Fruit fly (Drosophila melanogaster) whole organism, embryonic: ENCODE measurements around the gene CG42465.

ENCODE experiments used
- ATbp ChIP-seq: fragments of 200-800 bp; sonication (Bioruptor generic); optimal IDR thresholded peaks from 2 replicates; lab custom pipeline; 2017; ENCODE audit warnings: missing biosample characterization, mild to moderate bottlenecking, missing genetic modification characterization, missing genetic modification reagents
- B-H1 ChIP-seq: fragments of 200-800 bp; sonication (Bioruptor generic); IDR thresholded peaks from 3 replicates; pipeline ENCODE4 v1.3.6; 2022; ENCODE audit warnings: missing biosample characterization, missing genetic modification characterization
- BtbVII ChIP-seq: fragments of 200-800 bp; sonication (Bioruptor generic); optimal IDR thresholded peaks from 3 replicates; lab custom pipeline; 2017; ENCODE audit warnings: missing biosample characterization, mild to moderate bottlenecking, missing genetic modification characterization
- CG1024 ChIP-seq: fragments of 200-800 bp; sonication (Bioruptor generic); IDR thresholded peaks from 2 replicates; pipeline ENCODE4 v1.3.6; 2022; ENCODE audit warnings: missing biosample characterization, missing genetic modification characterization
- CG10274 ChIP-seq: fragments of 200-800 bp; sonication (Bioruptor generic); optimal IDR thresholded peaks from 3 replicates; lab custom pipeline; 2017; ENCODE audit warnings: missing biosample characterization, mild to moderate bottlenecking, missing genetic modification characterization
- CG10543 ChIP-seq: fragments of 200-800 bp; sonication (Bioruptor generic); optimal IDR thresholded peaks from 3 replicates; lab custom pipeline; 2017; ENCODE audit warnings: missing biosample characterization, mild to moderate bottlenecking, missing genetic modification characterization, moderate library complexity
- CG11093 ChIP-seq: fragments of 200-800 bp; sonication (Bioruptor generic); IDR thresholded peaks from 3 replicates; pipeline ENCODE4 v1.3.6; 2022; ENCODE audit warnings: missing biosample characterization, missing genetic modification characterization
- CG11723 ChIP-seq: fragments of 200-800 bp; sonication (Bioruptor generic); optimal IDR thresholded peaks from 2 replicates; lab custom pipeline; 2017; ENCODE audit warnings: missing biosample characterization, mild to moderate bottlenecking, missing genetic modification characterization
- CG12659 ChIP-seq: fragments of 200-800 bp; sonication (Bioruptor generic); optimal IDR thresholded peaks from 3 replicates; lab custom pipeline; 2017; ENCODE audit warnings: mild to moderate bottlenecking, missing biosample characterization, missing genetic modification reagents, missing genetic modification characterization
- CG13296 ChIP-seq: fragments of 200-800 bp; sonication (Bioruptor generic); optimal IDR thresholded peaks from 3 replicates; lab custom pipeline; 2018; ENCODE audit warnings: missing biosample characterization, mild to moderate bottlenecking, missing genetic modification characterization
- CG17359 ChIP-seq: fragments of 200-800 bp; sonication (Bioruptor generic); optimal IDR thresholded peaks from 3 replicates; lab custom pipeline; 2018; ENCODE audit warnings: missing biosample characterization, mild to moderate bottlenecking, missing genetic modification characterization, moderate library complexity
- CG17385 ChIP-seq: fragments of 200-800 bp; sonication (Bioruptor generic); optimal IDR thresholded peaks from 3 replicates; lab custom pipeline; 2018; ENCODE audit warnings: missing biosample characterization, mild to moderate bottlenecking, missing genetic modification characterization
- CG17802 ChIP-seq: fragments of 200-800 bp; sonication (Bioruptor generic); optimal IDR thresholded peaks from 2 replicates; lab custom pipeline; 2018; ENCODE audit warnings: missing biosample characterization, mild to moderate bottlenecking, missing genetic modification characterization, moderate library complexity
- CG1792 ChIP-seq: fragments of 200-800 bp; sonication (Bioruptor generic); optimal IDR thresholded peaks from 2 replicates; lab custom pipeline; 2016; ENCODE audit warnings: missing biosample characterization, missing genetic modification characterization
- CG32772 ChIP-seq: fragments of 200-800 bp; sonication (Bioruptor generic); IDR thresholded peaks from 2 replicates; pipeline ENCODE4 v1.3.6; 2022; ENCODE audit warnings: missing biosample characterization, missing genetic modification characterization
- CG5953 ChIP-seq: fragments of 200-800 bp; sonication (Bioruptor generic); IDR thresholded peaks from 2 replicates; pipeline ENCODE4 v1.3.6; 2022; ENCODE audit warnings: missing biosample characterization, missing genetic modification characterization
- CG6254 ChIP-seq: fragments of 200-800 bp; sonication (Bioruptor generic); optimal IDR thresholded peaks from 3 replicates; lab custom pipeline; 2017; ENCODE audit warnings: mild to moderate bottlenecking, missing biosample characterization, missing genetic modification reagents, missing genetic modification characterization
- CG6689 ChIP-seq: fragments of 200-800 bp; sonication (Bioruptor generic); IDR thresholded peaks from 2 replicates; pipeline ENCODE4 v1.3.6; 2022; ENCODE audit warnings: missing biosample characterization, missing genetic modification characterization
- CG7357 ChIP-seq: fragments of 200-800 bp; sonication (Bioruptor generic); IDR thresholded peaks from 3 replicates; pipeline ENCODE4 v1.3.6; 2022; ENCODE audit warnings: missing biosample characterization, missing genetic modification characterization
- CG9727 ChIP-seq: fragments of 200-800 bp; sonication (Bioruptor generic); optimal IDR thresholded peaks from 3 replicates; lab custom pipeline; 2017; ENCODE audit warnings: missing biosample characterization, mild to moderate bottlenecking, missing genetic modification characterization
- CG9932 ChIP-seq: fragments of 200-800 bp; sonication (Bioruptor generic); IDR thresholded peaks from 2 replicates; pipeline ENCODE4 v1.3.6; 2022; ENCODE audit warnings: missing biosample characterization, missing genetic modification characterization
- D19A ChIP-seq: fragments of 200-800 bp; optimal IDR thresholded peaks from 3 replicates; lab custom pipeline; 2019; ENCODE audit warnings: missing biosample characterization, mild to moderate bottlenecking, missing genetic modification characterization, moderate library complexity
- Ets65A ChIP-seq: fragments of 200-800 bp; sonication (Bioruptor generic); peaks from one replicate; lab custom pipeline; 2016; ENCODE audit warnings: missing biosample characterization, missing genetic modification characterization
- Gug ChIP-seq: fragments of 200-800 bp; sonication (Bioruptor generic); IDR thresholded peaks from 4 replicates; pipeline ENCODE4 v1.3.6; 2022; ENCODE audit warnings: missing biosample characterization, missing genetic modification characterization
- HHEX ChIP-seq: fragments of 200-800 bp; sonication (Bioruptor generic); optimal IDR thresholded peaks from 3 replicates; lab custom pipeline; 2017; ENCODE audit warnings: missing biosample characterization, mild to moderate bottlenecking, missing genetic modification characterization, missing genetic modification reagents
- HLH3B ChIP-seq: fragments of 200-800 bp; sonication (Bioruptor generic); IDR thresholded peaks from 2 replicates; pipeline ENCODE4 v1.3.6; 2022; ENCODE audit warnings: missing biosample characterization, missing genetic modification characterization
- Hr51 ChIP-seq, 2 experiments: fragments of 200-800 bp; sonication (Bioruptor generic); optimal IDR thresholded peaks; 2 replicates in 1 of 2; 3 replicates in 1 of 2; lab custom pipeline; 2016 to 2018; ENCODE audit warnings: missing biosample characterization in 2 of 2, missing genetic modification characterization in 2 of 2, mild to moderate bottlenecking in 1 of 2, moderate library complexity in 1 of 2
- Kr ChIP-seq: fragments of 200-800 bp; sonication (Bioruptor generic); optimal IDR thresholded peaks from 2 replicates; lab custom pipeline; 2017; ENCODE audit warnings: missing biosample characterization, mild to moderate bottlenecking, missing genetic modification characterization
- Nf-YC ChIP-seq: fragments of 200-800 bp; optimal IDR thresholded peaks from 3 replicates; lab custom pipeline; 2019; ENCODE audit warnings: missing biosample characterization, mild to moderate bottlenecking, missing genetic modification characterization, moderate library complexity
- YL-1 ChIP-seq: fragments of 200-800 bp; sonication (Bioruptor generic); optimal IDR thresholded peaks from 3 replicates; lab custom pipeline; 2017; ENCODE audit warnings: missing biosample characterization, mild to moderate bottlenecking, missing genetic modification characterization
- ash1 ChIP-seq: fragments of 200-800 bp; sonication (Bioruptor generic); optimal IDR thresholded peaks from 2 replicates; lab custom pipeline; 2018; ENCODE audit warnings: missing biosample characterization, mild to moderate bottlenecking, missing genetic modification characterization
- az2 ChIP-seq: fragments of 200-800 bp; sonication (Bioruptor generic); optimal IDR thresholded peaks from 3 replicates; lab custom pipeline; 2016; ENCODE audit warnings: missing biosample characterization, missing genetic modification characterization
- br ChIP-seq: fragments of >200 bp; optimal IDR thresholded peaks from 2 replicates; lab custom pipeline; 2017
- chif ChIP-seq, 2 experiments: fragments of 200-800 bp; sonication (Bioruptor generic); optimal IDR thresholded peaks; 3 replicates each; lab custom pipeline; 2016; ENCODE audit warnings: missing biosample characterization in 2 of 2, missing genetic modification characterization in 2 of 2
- dmrt11E ChIP-seq: fragments of 200-800 bp; sonication (Bioruptor generic); optimal IDR thresholded peaks from 3 replicates; lab custom pipeline; 2018; ENCODE audit warnings: missing biosample characterization, mild to moderate bottlenecking, missing genetic modification characterization, moderate library complexity
- hth ChIP-seq: fragments of >200 bp; optimal IDR thresholded peaks from 2 replicates; lab custom pipeline; 2017; ENCODE audit warnings: inconsistent platforms
- jumu ChIP-seq: fragments of 200-800 bp; sonication (Bioruptor generic); optimal IDR thresholded peaks from 3 replicates; lab custom pipeline; 2016; ENCODE audit warnings: missing biosample characterization, missing genetic modification characterization
- nerfin-1 ChIP-seq: fragments of 200-800 bp; sonication (Bioruptor generic); optimal IDR thresholded peaks from 3 replicates; lab custom pipeline; 2019; ENCODE audit warnings: missing biosample characterization, mild to moderate bottlenecking, missing genetic modification characterization, moderate library complexity
- oc ChIP-seq: fragments of 200-800 bp; sonication (Bioruptor generic); optimal IDR thresholded peaks from 2 replicates; lab custom pipeline; 2018; ENCODE audit warnings: missing biosample characterization, mild to moderate bottlenecking, missing genetic modification characterization, moderate library complexity
- odd ChIP-seq: fragments of 200-800 bp; sonication (Bioruptor generic); optimal IDR thresholded peaks from 2 replicates; lab custom pipeline; 2017; ENCODE audit warnings: missing biosample characterization, mild to moderate bottlenecking, missing genetic modification characterization
- prd ChIP-seq, 3 experiments: fragments of >200 bp in 2 of 3; fragments of 200-800 bp in 1 of 3; sonication (Bioruptor generic) in 1 of 3; optimal IDR thresholded peaks in 2 of 3; IDR thresholded peaks in 1 of 3; 2 replicates in 2 of 3; 3 replicates in 1 of 3; pipeline versions ENCODE4 v1.3.6 to Lab custom; 2017 to 2022; ENCODE audit warnings: missing biosample characterization in 1 of 3, missing genetic modification characterization in 1 of 3
- pros ChIP-seq: fragments of 200-800 bp; sonication (Bioruptor generic); optimal IDR thresholded peaks from 3 replicates; lab custom pipeline; 2019; ENCODE audit warnings: missing biosample characterization, mild to moderate bottlenecking, missing genetic modification characterization, moderate library complexity
- rib ChIP-seq: fragments of 200-800 bp; sonication (Bioruptor generic); IDR thresholded peaks from 2 replicates; pipeline ENCODE4 v1.3.6; 2022; ENCODE audit warnings: missing biosample characterization, missing genetic modification characterization
- row ChIP-seq: fragments of 200-800 bp; sonication (Bioruptor generic); IDR thresholded peaks from 3 replicates; pipeline ENCODE4 v1.3.6; 2022; ENCODE audit warnings: missing biosample characterization, missing genetic modification characterization
- sd ChIP-seq: fragments of 200-800 bp; sonication (Bioruptor generic); optimal IDR thresholded peaks from 3 replicates; lab custom pipeline; 2018; ENCODE audit warnings: missing biosample characterization, mild to moderate bottlenecking, missing genetic modification characterization, moderate library complexity
- sens ChIP-seq: fragments of 200-800 bp; sonication (Bioruptor generic); peaks from one replicate; lab custom pipeline; 2016; ENCODE audit warnings: missing biosample characterization, missing genetic modification characterization
- tll ChIP-seq, 2 experiments: fragments of 200-800 bp in 1 of 2; fragments of >200 bp in 1 of 2; sonication (Bioruptor generic) in 1 of 2; optimal IDR thresholded peaks; 2 replicates each; lab custom pipeline; 2017 to 2019; ENCODE audit warnings: missing biosample characterization in 2 of 2, missing genetic modification characterization in 2 of 2, mild to moderate bottlenecking in 1 of 2, moderate library complexity in 1 of 2
- unpg ChIP-seq: fragments of 200-800 bp; sonication (Bioruptor generic); optimal IDR thresholded peaks from 3 replicates; lab custom pipeline; 2018; ENCODE audit warnings: missing biosample characterization, mild to moderate bottlenecking, missing genetic modification characterization, moderate library complexity
- vvl ChIP-seq: fragments of 200-800 bp; sonication (Bioruptor generic); IDR thresholded peaks from 2 replicates; pipeline ENCODE4 v1.3.6; 2022; ENCODE audit warnings: missing biosample characterization, missing genetic modification characterization
- wor ChIP-seq: fragments of 200-800 bp; sonication (Bioruptor generic); IDR thresholded peaks from 2 replicates; pipeline ENCODE4 v1.3.6; 2022; ENCODE audit warnings: missing biosample characterization, missing genetic modification characterization

Gene CG42465

dm6 chr2L:3685139-3685851 lies 14.7 kb upstream of the CG42465 start:
- TF ChIP-seq sens (GFP tag; lab: Kevin White, UChicago) (peak; percentile 84), odd (no peak), Gug (GFP tag; lab: Robert Waterston, UW) (no peak), CG6689 (GFP tag; lab: Robert Waterston, UW) (0 out of 2 replicates have a peak, but pooled peaks have one; percentile 16), tll (GFP tag; optimal IDR thresholded peaks at IDR 0.05; lab: Kevin White, UChicago) (no peak), vvl (GFP tag; lab: Robert Waterston, UW) (peak; percentile 26; the same call in 1 of the 2 replicates), CG10274 (no peak), CG11093 (GFP tag; lab: Robert Waterston, UW) (no peak), Ets65A (GFP tag; lab: Kevin White, UChicago) (peak; percentile 27), D19A (tag; lab: Kevin White, UChicago) (no peak), CG9932 (GFP tag; lab: Robert Waterston, UW) (no peak), CG17359 (tag; lab: Kevin White, UChicago) (no peak), dmrt11E (tag; lab: Kevin White, UChicago) (peak; percentile 65), CG13296 (no peak), br (lab: Kevin White, UChicago) (no peak), hth (no peak), CG17385 (GFP tag; lab: Kevin White, UChicago) (no peak), B-H1 (GFP tag; lab: Robert Waterston, UW) (no peak), Hr51 (GFP tag; optimal IDR thresholded peaks at IDR 0.05; lab: Kevin White, UChicago) (no peak), HLH3B (no peak), CG7357 (GFP tag; lab: Robert Waterston, UW) (no peak), CG11723 (GFP tag; lab: Kevin White, UChicago) (no peak), Nf-YC (tag; lab: Kevin White, UChicago) (peak; percentile 90), YL-1 (no peak), jumu (GFP tag; lab: Kevin White, UChicago) (no peak), row (GFP tag; lab: Robert Waterston, UW) (peak; percentile 37; the same call in 1 of the 3 replicates), CG1024 (GFP tag; lab: Robert Waterston, UW) (peak; percentile 6; the same call in 1 of the 2 replicates), BtbVII (GFP tag; lab: Kevin White, UChicago) (no peak), oc (tag; lab: Kevin White, UChicago) (peak; percentile 10), ash1 (no peak), nerfin-1 (tag; lab: Kevin White, UChicago) (no peak), HHEX (no peak), az2 (GFP tag; lab: Kevin White, UChicago) (peak; percentile 20), prd (optimal IDR thresholded peaks at IDR 0.05; lab: Kevin White, UChicago) (no peak), prd (GFP tag; IDR thresholded peaks at IDR 0.05; lab: Robert Waterston, UW) (peak; percentile 62; the same call in 2 of the 3 replicates), unpg (peak; percentile 21), pros (GFP tag; lab: Kevin White, UChicago) (peak; percentile 3), Kr (no peak), CG12659 (GFP tag; lab: Kevin White, UChicago) (no peak), CG32772 (GFP tag; lab: Robert Waterston, UW) (no peak), CG10543 (GFP tag; lab: Kevin White, UChicago) (no peak), chif (GFP tag; optimal IDR thresholded peaks at IDR 0.05; lab: Kevin White, UChicago) (peak in 1 of 2 experiments; percentile 19), rib (GFP tag; lab: Robert Waterston, UW) (no peak), wor (no peak), CG9727 (GFP tag; lab: Kevin White, UChicago) (peak; percentile 39), CG6254 (GFP tag; lab: Kevin White, UChicago) (no peak), CG17802 (tag; lab: Kevin White, UChicago) (no peak), CG1792 (no peak), CG5953 (no peak), sd (tag; lab: Kevin White, UChicago) (no peak), ATbp (GFP tag; lab: Kevin White, UChicago) (peak; percentile 5)
